ENCODE assay signal across 3 worm cellular contexts in genomic region chrV:7216016-7216415, ce11.
A peak's percentile ranks its signal among the peaks of the same experiment; 100 is the strongest.
TF ChIP-seq lines count a peak whose summit lies in the region.

No protein-coding gene starts in this region.

TF ChIP-seq in whole organism, L1 larva, 84 proteins besides CTCF, POLR2A, EP300 and RAD21 (continued from another document):
- TF ChIP-seq elt-3 (tag; optimal IDR thresholded peaks at IDR 0.05; lab: Kevin White, UChicago), result no peak
- no peak for TF ChIP-seq C34B4.2 (tag; optimal IDR thresholded peaks at IDR 0.05; lab: Kevin White, UChicago)
- TF ChIP-seq nhr-11 (tag; optimal IDR thresholded peaks at IDR 0.05; lab: Kevin White, UChicago), result no peak
- peak in 1 of 3 experiments; percentile 19 for TF ChIP-seq ceh-82 (tag; optimal IDR thresholded peaks at IDR 0.05; lab: Kevin White, UChicago)
- no peak for TF ChIP-seq tlp-1 (tag; optimal IDR thresholded peaks at IDR 0.05; lab: Kevin White, UChicago)

TF ChIP-seq in whole organism, L2 larva, 48 proteins besides CTCF, POLR2A, EP300 and RAD21 (continued from another document):
- TF ChIP-seq dmd-4 (tag; optimal IDR thresholded peaks at IDR 0.05; lab: Kevin White, UChicago) (no peak), nhr-6 (tag; optimal IDR thresholded peaks at IDR 0.05; lab: Kevin White, UChicago) (no peak), fos-1 (tag; optimal IDR thresholded peaks at IDR 0.05; lab: Kevin White, UChicago) (no peak), unc-55 (GFP tag; optimal IDR thresholded peaks at IDR 0.05; lab: Kevin White, UChicago) (peak; percentile 47), skn-1 (tag; optimal IDR thresholded peaks at IDR 0.05; lab: Kevin White, UChicago) (no peak)

TF ChIP-seq in whole organism, L3 larva, 47 proteins besides CTCF, POLR2A, EP300 and RAD21 (continued from another document):
- TF ChIP-seq ceh-16 (tag; optimal IDR thresholded peaks at IDR 0.05; lab: Kevin White, UChicago) (no peak), jun-1 (tag; optimal IDR thresholded peaks at IDR 0.05; lab: Kevin White, UChicago) (no peak), ztf-11 (tag; optimal IDR thresholded peaks at IDR 0.05; lab: Kevin White, UChicago) (no peak), R02D3.7 (tag; optimal IDR thresholded peaks at IDR 0.05; lab: Kevin White, UChicago) (no peak), lin-39 (tag; optimal IDR thresholded peaks at IDR 0.05; lab: Kevin White, UChicago) (peak; percentile 16), nhr-43 (tag; optimal IDR thresholded peaks at IDR 0.05; lab: Kevin White, UChicago; ENCODE audit: poor library complexity, severe bottlenecking) (no peak), elt-1 (tag; optimal IDR thresholded peaks at IDR 0.05; lab: Kevin White, UChicago) (no peak), daf-12 (tag; optimal IDR thresholded peaks at IDR 0.05; lab: Kevin White, UChicago) (no peak), egl-27 (tag; optimal IDR thresholded peaks at IDR 0.05; lab: Kevin White, UChicago) (no peak), egl-5 (tag; optimal IDR thresholded peaks at IDR 0.05; lab: Kevin White, UChicago) (no peak), unc-39 (tag; optimal IDR thresholded peaks at IDR 0.05; lab: Kevin White, UChicago) (no peak), zag-1 (tag; optimal IDR thresholded peaks at IDR 0.05; lab: Kevin White, UChicago) (no peak), nfya-1 (tag; optimal IDR thresholded peaks at IDR 0.05; lab: Kevin White, UChicago; ENCODE audit: insufficient read depth) (peak; percentile 46), nhr-23 (tag; optimal IDR thresholded peaks at IDR 0.05; lab: Kevin White, UChicago) (no peak), nhr-28 (tag; optimal IDR thresholded peaks at IDR 0.05; lab: Kevin White, UChicago) (no peak)
